Fruit fly (Drosophila melanogaster) whole organism, embryonic: ENCODE data around the gene bor.

Experiments used
- ATbp ChIP-seq: fragments of 200-800 bp; sonication (Bioruptor generic); optimal IDR thresholded peaks from 2 replicates; lab custom pipeline; 2017; ENCODE audit warnings: missing biosample characterization, mild to moderate bottlenecking, missing genetic modification characterization, missing genetic modification reagents
- Abd-B ChIP-seq: fragments of 200-800 bp; sonication (Bioruptor generic); optimal IDR thresholded peaks from 2 replicates; lab custom pipeline; 2018; ENCODE audit warnings: missing biosample characterization, mild to moderate bottlenecking, missing genetic modification characterization, moderate library complexity
- CG10431 ChIP-seq: fragments of 200-800 bp; sonication (Bioruptor generic); optimal IDR thresholded peaks from 3 replicates; lab custom pipeline; 2018; ENCODE audit warnings: missing biosample characterization, mild to moderate bottlenecking, missing genetic modification characterization
- CG10654 ChIP-seq: fragments of 200-800 bp; sonication (Bioruptor generic); optimal IDR thresholded peaks from 2 replicates; lab custom pipeline; 2016; ENCODE audit warnings: missing biosample characterization, missing genetic modification characterization
- CG10959 ChIP-seq: fragments of 200-800 bp; sonication (Bioruptor generic); IDR thresholded peaks from 2 replicates; pipeline ENCODE4 v1.3.6; 2022; ENCODE audit warnings: missing biosample characterization, missing genetic modification characterization
- CG10979 ChIP-seq: fragments of 200-800 bp; sonication (Bioruptor generic); optimal IDR thresholded peaks from 2 replicates; lab custom pipeline; 2018; ENCODE audit warnings: missing biosample characterization, mild to moderate bottlenecking, missing genetic modification characterization, moderate library complexity
- CG12104 ChIP-seq: fragments of 200-800 bp; sonication (Bioruptor generic); optimal IDR thresholded peaks from 3 replicates; lab custom pipeline; 2016; ENCODE audit warnings: missing biosample characterization, missing genetic modification characterization
- CG14050 ChIP-seq: fragments of 200-800 bp; sonication (Bioruptor generic); IDR thresholded peaks from 3 replicates; pipeline ENCODE4 v1.3.6; 2022; ENCODE audit warnings: missing biosample characterization, missing genetic modification characterization
- CG15011 ChIP-seq: fragments of 200-800 bp; sonication (Bioruptor generic); optimal IDR thresholded peaks from 3 replicates; lab custom pipeline; 2018; ENCODE audit warnings: missing biosample characterization, mild to moderate bottlenecking, missing genetic modification characterization
- CG15696 ChIP-seq: fragments of 200-800 bp; sonication (Bioruptor generic); optimal IDR thresholded peaks from 2 replicates; lab custom pipeline; 2019; ENCODE audit warnings: missing biosample characterization, mild to moderate bottlenecking, missing genetic modification characterization, moderate library complexity
- CG17361 ChIP-seq: fragments of 200-800 bp; sonication (Bioruptor generic); IDR thresholded peaks from 3 replicates; pipeline ENCODE4 v1.3.6; 2022; ENCODE audit warnings: missing biosample characterization, missing genetic modification characterization
- CG2202 ChIP-seq: fragments of 200-800 bp; sonication (Bioruptor generic); optimal IDR thresholded peaks from 2 replicates; lab custom pipeline; 2018; ENCODE audit warnings: missing biosample characterization, mild to moderate bottlenecking, missing genetic modification characterization
- CG2875 ChIP-seq: fragments of 200-800 bp; sonication (Bioruptor generic); optimal IDR thresholded peaks from 2 replicates; lab custom pipeline; 2017; ENCODE audit warnings: missing biosample characterization, mild to moderate bottlenecking, missing genetic modification characterization, missing genetic modification reagents
- CG30403 ChIP-seq: fragments of 200-800 bp; sonication (Bioruptor generic); optimal IDR thresholded peaks from 3 replicates; lab custom pipeline; 2016; ENCODE audit warnings: missing biosample characterization, missing genetic modification characterization
- CG3726 ChIP-seq: fragments of 200-800 bp; sonication (Bioruptor generic); IDR thresholded peaks from 3 replicates; pipeline ENCODE4, ENCODE4 v1.3.6; 2022; ENCODE audit warnings: missing biosample characterization, missing genetic modification characterization
- CG4617 ChIP-seq: fragments of 200-800 bp; sonication (Bioruptor generic); optimal IDR thresholded peaks from 3 replicates; lab custom pipeline; 2016; ENCODE audit warnings: missing biosample characterization, missing genetic modification characterization, borderline replicate concordance
- CG5180 ChIP-seq: fragments of 200-800 bp; sonication (Bioruptor generic); optimal IDR thresholded peaks from 3 replicates; lab custom pipeline; 2017; ENCODE audit warnings: missing biosample characterization, missing genetic modification characterization, mild to moderate bottlenecking, moderate library complexity, missing genetic modification reagents
- CG6654 ChIP-seq: fragments of 200-800 bp; sonication (Bioruptor generic); optimal IDR thresholded peaks from 2 replicates; lab custom pipeline; 2017; ENCODE audit warnings: missing biosample characterization, mild to moderate bottlenecking, missing genetic modification characterization
- CG7556 ChIP-seq: fragments of 200-800 bp; sonication (Bioruptor generic); optimal IDR thresholded peaks from 2 replicates; lab custom pipeline; 2017; ENCODE audit warnings: missing biosample characterization, mild to moderate bottlenecking, missing genetic modification characterization
- CG8281 ChIP-seq: fragments of 200-800 bp; sonication (Bioruptor generic); optimal IDR thresholded peaks from 2 replicates; lab custom pipeline; 2018; ENCODE audit warnings: missing biosample characterization, mild to moderate bottlenecking, missing genetic modification characterization, moderate library complexity
- CG8290 ChIP-seq, 3 experiments: fragments of 200-800 bp; sonication (Bioruptor generic); optimal IDR thresholded peaks; 2 replicates each; lab custom pipeline; 2016 to 2019; ENCODE audit warnings: missing biosample characterization in 3 of 3, missing genetic modification characterization in 3 of 3, mild to moderate bottlenecking in 2 of 3, moderate library complexity in 1 of 3
- D ChIP-seq, 2 experiments: fragments of 200-800 bp in 1 of 2; fragments of >200 bp in 1 of 2; sonication (Bioruptor generic) in 1 of 2; optimal IDR thresholded peaks; 2 replicates in 1 of 2; 3 replicates in 1 of 2; lab custom pipeline; 2017; ENCODE audit warnings: mild to moderate bottlenecking in 1 of 2, missing biosample characterization in 1 of 2, missing genetic modification characterization in 1 of 2, missing genetic modification reagents in 1 of 2
- Deaf1 ChIP-seq: fragments of 200-800 bp; optimal IDR thresholded peaks from 3 replicates; lab custom pipeline; 2019; ENCODE audit warnings: missing biosample characterization, mild to moderate bottlenecking, missing genetic modification characterization, moderate library complexity
- Hand ChIP-seq: fragments of 200-800 bp; sonication (Bioruptor generic); optimal IDR thresholded peaks from 2 replicates; lab custom pipeline; 2017; ENCODE audit warnings: mild to moderate bottlenecking, missing biosample characterization, missing genetic modification reagents, missing genetic modification characterization
- Hr51 ChIP-seq, 2 experiments: fragments of 200-800 bp; sonication (Bioruptor generic); optimal IDR thresholded peaks; 2 replicates in 1 of 2; 3 replicates in 1 of 2; lab custom pipeline; 2016 to 2018; ENCODE audit warnings: missing biosample characterization in 2 of 2, missing genetic modification characterization in 2 of 2, mild to moderate bottlenecking in 1 of 2, moderate library complexity in 1 of 2
- Nf-YB ChIP-seq: fragments of 200-800 bp; sonication (Bioruptor generic); optimal IDR thresholded peaks from 3 replicates; lab custom pipeline; 2019; ENCODE audit warnings: missing biosample characterization, mild to moderate bottlenecking, missing genetic modification characterization, moderate library complexity
- Six4 ChIP-seq: fragments of 200-800 bp; sonication (Bioruptor generic); optimal IDR thresholded peaks from 2 replicates; lab custom pipeline; 2016; ENCODE audit warnings: missing biosample characterization, missing genetic modification characterization
- Spps ChIP-seq: fragments of 200-800 bp; sonication (Bioruptor generic); optimal IDR thresholded peaks from 2 replicates; lab custom pipeline; 2018; ENCODE audit warnings: missing biosample characterization, mild to moderate bottlenecking, missing genetic modification characterization
- Xrp1 ChIP-seq: fragments of 200-800 bp; sonication (Bioruptor generic); IDR thresholded peaks from 2 replicates; pipeline ENCODE4 v1.3.6; 2022; ENCODE audit warnings: missing biosample characterization, missing genetic modification characterization
- ap ChIP-seq: fragments of 200-800 bp; sonication (Bioruptor generic); IDR thresholded peaks from 2 replicates; pipeline ENCODE4 v1.3.6; 2022; ENCODE audit warnings: missing biosample characterization, missing genetic modification characterization
- bcd ChIP-seq: fragments of 200-800 bp; sonication (Bioruptor generic); optimal IDR thresholded peaks from 2 replicates; lab custom pipeline; 2017; ENCODE audit warnings: missing biosample characterization, mild to moderate bottlenecking, missing genetic modification characterization
- caup ChIP-seq: fragments of 200-800 bp; sonication (Bioruptor generic); optimal IDR thresholded peaks from 3 replicates; lab custom pipeline; 2017; ENCODE audit warnings: missing biosample characterization, mild to moderate bottlenecking, missing genetic modification characterization, moderate library complexity; ENCODE audit not compliant: severe bottlenecking
- croc ChIP-seq: fragments of 200-800 bp; sonication (Bioruptor generic); conservative IDR thresholded peaks from 3 replicates; pipeline ENCODE4 v1.3.6; 2022; ENCODE audit warnings: missing biosample characterization, missing genetic modification characterization
- fd3F ChIP-seq: fragments of 200-800 bp; sonication (Bioruptor generic); optimal IDR thresholded peaks from 2 replicates; lab custom pipeline; 2018; ENCODE audit warnings: missing biosample characterization, mild to moderate bottlenecking, missing genetic modification characterization, moderate library complexity
- hbn ChIP-seq: fragments of 200-800 bp; sonication (Bioruptor generic); IDR thresholded peaks from 2 replicates; pipeline ENCODE4 v1.3.6; 2022; ENCODE audit warnings: missing biosample characterization, missing genetic modification characterization; ENCODE audit not compliant: partially characterized antibody
- insv ChIP-seq, 2 experiments: fragments of 200-800 bp; sonication (Bioruptor generic); optimal IDR thresholded peaks; 3 replicates each; lab custom pipeline; 2016 to 2018; ENCODE audit warnings: missing biosample characterization in 2 of 2, missing genetic modification characterization in 2 of 2
- lov ChIP-seq, 2 experiments: fragments of 200-800 bp in 1 of 2; fragments of >200 bp in 1 of 2; sonication (Bioruptor generic) in 1 of 2; IDR thresholded peaks in 1 of 2; optimal IDR thresholded peaks in 1 of 2; 2 replicates in 1 of 2; 3 replicates in 1 of 2; pipeline versions ENCODE4 v1.3.6 to Lab custom; 2017 to 2022; ENCODE audit warnings: missing biosample characterization in 1 of 2, missing genetic modification characterization in 1 of 2
- luna ChIP-seq: fragments of 200-800 bp; sonication (Bioruptor generic); optimal IDR thresholded peaks from 2 replicates; lab custom pipeline; 2016; ENCODE audit warnings: missing biosample characterization, missing genetic modification characterization
- nerfin-1 ChIP-seq: fragments of 200-800 bp; sonication (Bioruptor generic); optimal IDR thresholded peaks from 3 replicates; lab custom pipeline; 2019; ENCODE audit warnings: missing biosample characterization, mild to moderate bottlenecking, missing genetic modification characterization, moderate library complexity
- nmo ChIP-seq: fragments of 200-800 bp; sonication (Bioruptor generic); optimal IDR thresholded peaks from 2 replicates; lab custom pipeline; 2018; ENCODE audit warnings: missing biosample characterization, mild to moderate bottlenecking, missing genetic modification characterization, moderate library complexity
- phol ChIP-seq: fragments of 200-800 bp; sonication (Bioruptor generic); optimal IDR thresholded peaks from 3 replicates; lab custom pipeline; 2018; ENCODE audit warnings: missing biosample characterization, mild to moderate bottlenecking, missing genetic modification characterization, moderate library complexity
- repo ChIP-seq: fragments of 200-800 bp; sonication (Bioruptor generic); optimal IDR thresholded peaks from 2 replicates; lab custom pipeline; 2016; ENCODE audit warnings: missing biosample characterization, missing genetic modification characterization
- run ChIP-seq: fragments of 200-800 bp; sonication (Bioruptor generic); optimal IDR thresholded peaks from 3 replicates; lab custom pipeline; 2018; ENCODE audit warnings: missing biosample characterization, mild to moderate bottlenecking, missing genetic modification characterization
- sug ChIP-seq: fragments of 200-800 bp; optimal IDR thresholded peaks from 2 replicates; lab custom pipeline; 2019; ENCODE audit warnings: missing biosample characterization, mild to moderate bottlenecking, missing genetic modification characterization, moderate library complexity
- trh ChIP-seq: fragments of 200-800 bp; sonication (Bioruptor generic); optimal IDR thresholded peaks from 2 replicates; lab custom pipeline; 2016; ENCODE audit warnings: missing biosample characterization, missing genetic modification characterization
- vnd ChIP-seq: fragments of 200-800 bp; sonication (Bioruptor generic); IDR thresholded peaks from 3 replicates; pipeline ENCODE4 v1.3.6; 2022; ENCODE audit warnings: missing biosample characterization, missing genetic modification characterization; ENCODE audit not compliant: partially characterized antibody
- zfh2 ChIP-seq: fragments of 200-800 bp; sonication (Bioruptor generic); optimal IDR thresholded peaks from 2 replicates; lab custom pipeline; 2016; ENCODE audit warnings: missing biosample characterization, missing genetic modification characterization

The bor gene

DNA sequence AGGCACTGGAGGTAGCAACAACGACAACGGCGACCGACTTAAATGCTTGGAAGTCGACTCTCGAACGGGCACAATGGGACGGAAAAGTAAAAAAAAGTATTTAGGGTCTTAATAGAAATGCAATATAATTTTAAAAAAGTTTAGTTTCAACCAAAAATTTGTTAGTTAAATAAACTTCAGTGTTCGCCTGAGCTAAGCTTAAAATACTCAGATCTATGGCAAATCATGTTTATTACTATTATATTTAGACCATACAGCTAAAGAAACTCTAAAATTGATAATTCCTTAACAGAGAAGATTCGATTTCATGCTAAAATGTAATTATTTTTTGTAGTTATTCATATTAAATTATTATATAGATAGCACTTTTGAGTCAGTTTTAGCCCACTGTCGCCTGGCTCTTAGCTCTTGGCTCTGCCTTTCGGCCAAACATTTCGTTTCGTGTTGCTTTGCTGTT is 10.5 kb downstream of the bor start (continued):
- TF ChIP-seq CG15011 = peak; percentile 62
- TF ChIP-seq CG12104 (GFP tag; lab: Kevin White, UChicago) = peak; percentile 75
- TF ChIP-seq croc (GFP tag; lab: Robert Waterston, UW) = peak; percentile 63
- TF ChIP-seq Six4 (GFP tag; lab: Kevin White, UChicago) = peak; percentile 55
- peak; percentile 69 for TF ChIP-seq Nf-YB
- TF ChIP-seq sug (tag; lab: Kevin White, UChicago) = peak; percentile 70
- TF ChIP-seq CG10654 (GFP tag; lab: Kevin White, UChicago) = peak; percentile 64
- TF ChIP-seq CG8281 = peak; percentile 53
- TF ChIP-seq fd3F (GFP tag; lab: Kevin White, UChicago) = peak; percentile 57
- TF ChIP-seq hbn (GFP tag; lab: Robert Waterston, UW) = no peak
- TF ChIP-seq CG8290 (GFP tag; optimal IDR thresholded peaks at IDR 0.05; lab: Kevin White, UChicago) = peak; percentile 25
- TF ChIP-seq CG8290 (tag; optimal IDR thresholded peaks at IDR 0.05; lab: Kevin White, UChicago) = no peak
- TF ChIP-seq CG3726 (GFP tag; lab: Robert Waterston, UW) = no peak
- no peak for TF ChIP-seq CG5180 (GFP tag; lab: Kevin White, UChicago)
- peak; percentile 58 for TF ChIP-seq CG6654 (GFP tag; lab: Kevin White, UChicago)
- peak; percentile 41 for TF ChIP-seq run
- peak; percentile 86 for TF ChIP-seq nmo
- peak; percentile 18 for TF ChIP-seq CG4617 (GFP tag; lab: Kevin White, UChicago)
- no peak for TF ChIP-seq CG17361 (GFP tag; lab: Robert Waterston, UW)
- peak in 1 of 2 experiments; percentile 24 for TF ChIP-seq insv (GFP tag; optimal IDR thresholded peaks at IDR 0.05; lab: Kevin White, UChicago)
- TF ChIP-seq CG15696 (tag; lab: Kevin White, UChicago) = peak; percentile 39
- TF ChIP-seq vnd (GFP tag; lab: Robert Waterston, UW) = no peak
- TF ChIP-seq repo = no peak
- no peak for TF ChIP-seq D (optimal IDR thresholded peaks at IDR 0.05; lab: Kevin White, UChicago)
- TF ChIP-seq D (GFP tag; optimal IDR thresholded peaks at IDR 0.05; lab: Kevin White, UChicago) = peak; percentile 72
- TF ChIP-seq CG14050 (GFP tag; lab: Robert Waterston, UW) = no peak
- peak; percentile 44 for TF ChIP-seq Hand (GFP tag; lab: Kevin White, UChicago)
- peak; percentile 83 for TF ChIP-seq bcd (GFP tag; lab: Kevin White, UChicago)
- TF ChIP-seq CG2202 (tag; lab: Kevin White, UChicago) = peak; percentile 8
- TF ChIP-seq Deaf1 (tag; lab: Kevin White, UChicago) = peak; percentile 14
- TF ChIP-seq zfh2 (GFP tag; lab: Kevin White, UChicago) = no peak
- TF ChIP-seq caup (GFP tag; lab: Kevin White, UChicago) = peak; percentile 72
- TF ChIP-seq nerfin-1 (tag; lab: Kevin White, UChicago) = peak; percentile 74
- TF ChIP-seq Xrp1 (GFP tag; lab: Robert Waterston, UW) = no peak
- no peak for TF ChIP-seq lov (optimal IDR thresholded peaks at IDR 0.05; lab: Kevin White, UChicago)
- TF ChIP-seq lov (GFP tag; IDR thresholded peaks at IDR 0.05; lab: Robert Waterston, UW) = no peak
- peak; percentile 95 for TF ChIP-seq CG7556 (GFP tag; lab: Kevin White, UChicago)
- no peak for TF ChIP-seq ap (GFP tag; lab: Robert Waterston, UW)
- peak; percentile 56 for TF ChIP-seq CG10431 (GFP tag; lab: Kevin White, UChicago)
- peak; percentile 53 for TF ChIP-seq Spps (tag; lab: Kevin White, UChicago)
- TF ChIP-seq trh = peak; percentile 32
- peak in 1 of 2 experiments; percentile 91 for TF ChIP-seq Hr51 (GFP tag; optimal IDR thresholded peaks at IDR 0.05; lab: Kevin White, UChicago)
- no peak for TF ChIP-seq CG10959 (GFP tag; lab: Robert Waterston, UW)
- peak; percentile 84 for TF ChIP-seq CG10979 (tag; lab: Kevin White, UChicago)
- TF ChIP-seq phol (tag; lab: Kevin White, UChicago) = peak; percentile 86
- TF ChIP-seq Abd-B (GFP tag; lab: Kevin White, UChicago) = peak; percentile 74
- TF ChIP-seq CG2875 (GFP tag; lab: Kevin White, UChicago) = peak; percentile 59
- no peak for TF ChIP-seq luna (GFP tag; lab: Kevin White, UChicago)
- peak; percentile 71 for TF ChIP-seq ATbp (GFP tag; lab: Kevin White, UChicago)
- peak; percentile 89 for TF ChIP-seq CG30403
